Worm (Caenorhabditis elegans) whole organism, late embryonic: Measurements from ENCODE around the gene str-106.

Experiments used
- C38D4.7 ChIP-seq: fragments of 200-800 bp; sonication (Bioruptor generic); optimal IDR thresholded peaks from 2 replicates; lab custom pipeline; 2018; ENCODE audit warnings: mild to moderate bottlenecking, missing genetic modification characterization, moderate library complexity, missing compliant biosample characterization
- F13H6.1 ChIP-seq: sonication (generic microtip); optimal IDR thresholded peaks from 2 replicates; lab custom pipeline; 2016; ENCODE audit warnings: missing genetic modification characterization, missing compliant biosample characterization
- K09A11.1 ChIP-seq: sonication (generic microtip); optimal IDR thresholded peaks from 2 replicates; lab custom pipeline; 2017; ENCODE audit warnings: antibody characterized with exemption, mild to moderate bottlenecking, missing genetic modification characterization, missing compliant biosample characterization; ENCODE audit not compliant: insufficient read depth
- T23F11.4 ChIP-seq: fragments of 200-800 bp; sonication (Bioruptor generic); optimal IDR thresholded peaks from 2 replicates; lab custom pipeline; 2018; ENCODE audit warnings: mild to moderate bottlenecking, missing genetic modification characterization, missing compliant biosample characterization
- ama-1 ChIP-seq: fragments of 150-350 bp; optimal IDR thresholded peaks from 2 replicates; lab custom pipeline; 2014
- ceh-18 ChIP-seq: sonication (generic microtip); optimal IDR thresholded peaks from 2 replicates; lab custom pipeline; 2016; ENCODE audit warnings: missing genetic modification characterization, missing compliant biosample characterization
- ceh-19 ChIP-seq: fragments of 200-800 bp; sonication (Bioruptor generic); optimal IDR thresholded peaks from 2 replicates; lab custom pipeline; 2018; ENCODE audit warnings: mild to moderate bottlenecking, missing genetic modification characterization, missing compliant biosample characterization
- ceh-2 ChIP-seq: sonication (generic microtip); optimal IDR thresholded peaks from 2 replicates; lab custom pipeline; 2016; ENCODE audit warnings: missing genotype, missing genetic modification characterization, missing compliant biosample characterization
- ceh-30 ChIP-seq: fragments of 150-350 bp; optimal IDR thresholded peaks from 2 replicates; lab custom pipeline; 2014; ENCODE audit warnings: missing biosample characterization, missing genetic modification characterization
- ceh-31 ChIP-seq: sonication (generic microtip); optimal IDR thresholded peaks from 2 replicates; lab custom pipeline; 2016; ENCODE audit warnings: missing genetic modification characterization, missing compliant biosample characterization
- ceh-34 ChIP-seq: sonication (generic microtip); optimal IDR thresholded peaks from 2 replicates; lab custom pipeline; 2016; ENCODE audit warnings: mild to moderate bottlenecking, missing genetic modification characterization, missing compliant biosample characterization
- ceh-48 ChIP-seq: sonication (generic microtip); optimal IDR thresholded peaks from 2 replicates; lab custom pipeline; 2016; ENCODE audit warnings: missing genetic modification characterization, inconsistent platforms, missing compliant biosample characterization
- ceh-6 ChIP-seq: fragments of 200-800 bp; sonication (Bioruptor generic); optimal IDR thresholded peaks from 2 replicates; lab custom pipeline; 2018; ENCODE audit warnings: mild to moderate bottlenecking, missing genetic modification characterization, missing compliant biosample characterization
- ceh-9 ChIP-seq: sonication (generic microtip); optimal IDR thresholded peaks from 2 replicates; lab custom pipeline; 2016; ENCODE audit warnings: mild to moderate bottlenecking, missing genetic modification characterization, inconsistent platforms, missing compliant biosample characterization
- che-1 ChIP-seq: sonication (generic microtip); optimal IDR thresholded peaks from 2 replicates; lab custom pipeline; 2016; ENCODE audit warnings: mild to moderate bottlenecking, missing genetic modification characterization, missing compliant biosample characterization
- dmd-4 ChIP-seq: sonication (generic microtip); optimal IDR thresholded peaks from 2 replicates; lab custom pipeline; 2016; ENCODE audit warnings: borderline replicate concordance, missing genetic modification characterization, missing compliant biosample characterization
- dve-1 ChIP-seq: sonication (generic microtip); optimal IDR thresholded peaks from 2 replicates; lab custom pipeline; 2017; ENCODE audit warnings: antibody characterized with exemption, mild to moderate bottlenecking, missing genetic modification characterization, missing compliant biosample characterization
- fax-1 ChIP-seq: sonication (generic microtip); optimal IDR thresholded peaks from 2 replicates; lab custom pipeline; 2016; ENCODE audit warnings: missing genotype, missing genetic modification characterization, missing compliant biosample characterization
- fkh-10 ChIP-seq: fragments of 150-350 bp; optimal IDR thresholded peaks from 2 replicates; lab custom pipeline; 2014; ENCODE audit warnings: missing biosample characterization, missing genetic modification reagents, missing genetic modification characterization
- hlh-13 ChIP-seq: fragments of 200-800 bp; sonication (Bioruptor generic); optimal IDR thresholded peaks from 2 replicates; lab custom pipeline; 2018; ENCODE audit warnings: mild to moderate bottlenecking, missing genetic modification characterization, missing compliant biosample characterization
- hlh-30 ChIP-seq: sonication (generic microtip); optimal IDR thresholded peaks from 2 replicates; lab custom pipeline; 2017; ENCODE audit warnings: antibody characterized with exemption, missing genetic modification characterization, missing compliant biosample characterization; ENCODE audit not compliant: insufficient read depth
- hlh-8 ChIP-seq: sonication (generic microtip); optimal IDR thresholded peaks from 2 replicates; lab custom pipeline; 2016; ENCODE audit warnings: missing genotype, missing genetic modification characterization, missing compliant biosample characterization
- lim-6 ChIP-seq: sonication (generic microtip); optimal IDR thresholded peaks from 2 replicates; lab custom pipeline; 2016; ENCODE audit warnings: missing genetic modification characterization, missing compliant biosample characterization
- madf-2 ChIP-seq: sonication (generic microtip); optimal IDR thresholded peaks from 2 replicates; lab custom pipeline; 2017; ENCODE audit warnings: missing genetic modification characterization, missing compliant biosample characterization
- mec-3 ChIP-seq: sonication (generic microtip); optimal IDR thresholded peaks from 2 replicates; lab custom pipeline; 2016; ENCODE audit warnings: borderline replicate concordance, missing genetic modification characterization, missing compliant biosample characterization
- nhr-11 ChIP-seq: fragments of 150-350 bp; optimal IDR thresholded peaks from 2 replicates; lab custom pipeline; 2014; ENCODE audit warnings: missing biosample characterization, missing genetic modification characterization
- npax-4 ChIP-seq: sonication (generic microtip); optimal IDR thresholded peaks from 2 replicates; lab custom pipeline; 2016; ENCODE audit warnings: missing genetic modification characterization, missing compliant biosample characterization
- odd-2 ChIP-seq: sonication (generic microtip); optimal IDR thresholded peaks from 2 replicates; lab custom pipeline; 2017; ENCODE audit warnings: antibody characterized with exemption, mild to moderate bottlenecking, missing genetic modification characterization, missing compliant biosample characterization
- pat-9 ChIP-seq: fragments of 200-800 bp; sonication (Bioruptor generic); optimal IDR thresholded peaks from 2 replicates; lab custom pipeline; 2018; ENCODE audit warnings: mild to moderate bottlenecking, missing genetic modification characterization, moderate library complexity, missing compliant biosample characterization
- pax-1 ChIP-seq: fragments of 150-350 bp; optimal IDR thresholded peaks from 2 replicates; lab custom pipeline; 2014; ENCODE audit warnings: missing biosample characterization, missing genetic modification characterization
- pha-2 ChIP-seq: sonication (generic microtip); optimal IDR thresholded peaks from 2 replicates; lab custom pipeline; 2017; ENCODE audit warnings: mild to moderate bottlenecking, missing genetic modification characterization, missing compliant biosample characterization
- pha-4 ChIP-seq: fragments of 150-350 bp; optimal IDR thresholded peaks from 2 replicates; lab custom pipeline; 2018; ENCODE audit warnings: missing biosample characterization, missing genetic modification reagents, missing genetic modification characterization
- sdc-2 ChIP-seq: sonication (generic microtip); optimal IDR thresholded peaks from 2 replicates; lab custom pipeline; 2016; ENCODE audit warnings: missing genotype, missing genetic modification characterization, missing compliant biosample characterization
- sox-4 ChIP-seq: sonication (generic microtip); optimal IDR thresholded peaks from 2 replicates; lab custom pipeline; 2017; ENCODE audit warnings: mild to moderate bottlenecking, missing genetic modification characterization, inconsistent platforms, missing compliant biosample characterization
- unc-3 ChIP-seq, 2 experiments: fragments of 200-800 bp in 1 of 2; sonication (Bioruptor generic) in 1 of 2; sonication (generic microtip) in 1 of 2; conservative IDR thresholded peaks in 1 of 2; optimal IDR thresholded peaks in 1 of 2; 2 replicates each; pipeline versions ENCODE4 v1.3.6 to Lab custom; 2016 to 2022; ENCODE audit warnings: missing compliant biosample characterization in 2 of 2, missing genetic modification characterization in 2 of 2, missing genetic modification reagents in 1 of 2
- unc-42 ChIP-seq: sonication (generic microtip); optimal IDR thresholded peaks from 2 replicates; lab custom pipeline; 2016; ENCODE audit warnings: missing genotype, missing genetic modification characterization, missing compliant biosample characterization
- unc-86 ChIP-seq: sonication (generic microtip); optimal IDR thresholded peaks from 2 replicates; lab custom pipeline; 2016; ENCODE audit warnings: missing genetic modification characterization, missing compliant biosample characterization
- ztf-16 ChIP-seq: sonication (generic microtip); optimal IDR thresholded peaks from 2 replicates; lab custom pipeline; 2017; ENCODE audit warnings: missing genetic modification characterization, missing compliant biosample characterization

Gene str-106

DNA sequence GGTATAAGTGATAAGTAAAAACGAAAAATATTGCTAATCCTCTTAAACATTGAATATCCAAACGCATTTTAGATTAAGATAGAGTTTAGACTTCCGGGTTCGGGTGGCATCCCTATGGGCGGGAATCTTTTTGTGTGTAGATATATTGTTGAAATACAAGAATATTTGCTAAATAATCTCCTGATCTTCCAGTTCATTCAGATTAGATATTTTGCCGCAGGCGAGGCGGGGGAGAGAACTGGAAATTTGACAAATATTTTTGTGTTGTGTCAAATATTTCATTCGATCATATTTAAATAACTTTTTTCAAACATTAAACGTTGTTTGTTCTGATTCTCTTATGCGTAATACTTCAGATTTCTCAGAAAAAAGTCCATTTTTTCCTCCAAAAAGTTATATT lies 29.4 kb downstream of the str-106 start, which contains the start of gene oac-15:
Gene oac-15, minus strand, starts transcription at position 101 of the 400 bp plus-strand sequence.
- TF ChIP-seq F13H6.1 (tag; lab: Kevin White, UChicago): no peak
- no peak for TF ChIP-seq sdc-2
- no peak for TF ChIP-seq unc-86 (tag; lab: Kevin White, UChicago)
- TF ChIP-seq ztf-16 (tag; lab: Kevin White, UChicago): no peak

DNA sequence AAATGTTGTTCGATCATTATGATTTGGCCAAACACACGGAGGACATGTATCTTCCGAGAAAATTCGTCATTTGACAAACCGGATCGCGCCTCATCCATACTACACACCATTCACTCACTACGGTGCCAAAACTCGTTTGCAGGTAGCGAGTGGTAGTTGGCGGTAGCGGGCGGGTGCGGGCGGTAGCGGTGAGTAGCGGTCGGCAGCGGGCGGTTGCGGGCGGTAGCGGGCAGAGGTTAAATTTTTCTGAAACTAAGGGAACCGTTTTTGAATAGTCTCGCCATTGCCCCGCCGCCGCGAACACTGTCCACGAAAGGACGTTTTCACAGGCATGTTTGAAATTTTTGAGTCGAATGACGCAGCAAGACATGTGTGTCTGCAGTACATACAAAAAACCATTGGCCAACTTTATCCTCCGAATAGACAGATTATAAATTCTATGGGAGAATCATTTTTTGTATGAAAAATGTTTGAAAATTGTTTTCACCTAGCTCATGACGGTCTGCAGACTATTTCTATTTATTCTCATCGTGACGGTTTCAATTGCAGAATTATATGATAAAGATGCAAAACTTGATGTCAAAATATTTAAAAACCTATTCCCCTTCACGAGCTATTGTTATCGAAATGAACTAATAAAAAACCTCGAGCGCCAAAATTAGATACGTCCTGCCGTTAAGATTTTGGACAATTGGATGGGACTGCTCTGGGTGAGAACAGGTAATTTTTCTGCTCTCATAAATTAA lies 30.0 kb downstream of the str-106 start, which contains the start of gene F11A5.16:
Gene F11A5.16, plus strand, starts transcription at position 696 of the 746 bp plus-strand sequence.
- no peak for TF ChIP-seq dve-1 (tag; lab: Kevin White, UChicago)
- no peak for TF ChIP-seq sox-4 (tag; lab: Kevin White, UChicago)
- no peak for TF ChIP-seq che-1 (tag; lab: Kevin White, UChicago)
- TF ChIP-seq hlh-8 (tag; lab: Kevin White, UChicago): no peak
- TF ChIP-seq ceh-2 (tag; lab: Kevin White, UChicago): no peak
- no peak for TF ChIP-seq K09A11.1
- no peak for TF ChIP-seq fkh-10 (GFP tag; lab: Kevin White, UChicago)
- no peak for TF ChIP-seq ceh-9 (tag; lab: Kevin White, UChicago)
- TF ChIP-seq fax-1: no peak
- no peak for TF ChIP-seq pat-9 (tag; lab: Kevin White, UChicago)
- TF ChIP-seq mec-3: no peak
- TF ChIP-seq unc-42 (tag; lab: Kevin White, UChicago): no peak
- TF ChIP-seq sdc-2: no peak
- TF ChIP-seq pha-4 (tag; lab: Kevin White, UChicago): no peak
- TF ChIP-seq lim-6: no peak
- no peak for TF ChIP-seq C38D4.7
- TF ChIP-seq pax-1 (tag; lab: Kevin White, UChicago): no peak
- no peak for TF ChIP-seq ceh-31 (tag; lab: Kevin White, UChicago)
- no peak for TF ChIP-seq npax-4 (tag; lab: Kevin White, UChicago)
- no peak for TF ChIP-seq unc-86 (tag; lab: Kevin White, UChicago)
- TF ChIP-seq, all 69 proteins: peak for 0

DNA sequence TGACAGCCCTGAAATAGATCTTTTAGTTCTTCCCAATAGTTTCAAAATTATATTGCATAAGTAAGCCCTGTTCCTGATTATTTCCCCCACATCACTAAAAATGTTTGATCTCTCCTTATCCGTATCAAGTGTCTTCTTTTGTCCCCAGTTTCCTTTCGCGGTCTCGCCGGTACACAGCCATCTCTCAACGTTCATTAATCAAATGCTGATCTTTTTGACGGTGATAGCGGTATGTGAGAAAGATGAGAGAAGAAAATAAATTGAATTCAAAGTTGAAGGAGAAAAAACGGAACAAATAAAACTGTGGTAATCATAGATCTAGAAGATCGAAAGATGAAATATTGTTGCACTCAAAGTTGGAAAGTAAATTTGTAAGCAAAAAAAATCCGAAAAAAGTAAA lies 31.3 kb downstream of the str-106 start:
- TF ChIP-seq madf-2 (tag; lab: Kevin White, UChicago): no peak
- TF ChIP-seq ceh-6 (GFP tag; lab: Kevin White, UChicago): no peak
- no peak for TF ChIP-seq K09A11.1
- TF ChIP-seq ceh-34 (tag; lab: Kevin White, UChicago): no peak
- no peak for TF ChIP-seq hlh-30 (tag; lab: Kevin White, UChicago)
- TF ChIP-seq ceh-19 (GFP tag; lab: Kevin White, UChicago): no peak
- TF ChIP-seq ceh-30 (tag; lab: Kevin White, UChicago): no peak
- TF ChIP-seq dmd-4 (tag; lab: Kevin White, UChicago): no peak
- TF ChIP-seq ceh-48: no peak
- TF ChIP-seq T23F11.4: no peak
- TF ChIP-seq ama-1 (lab: Kevin White, UChicago): no peak
- TF ChIP-seq dve-1 (tag; lab: Kevin White, UChicago): no peak
- TF ChIP-seq nhr-11 (tag; lab: Kevin White, UChicago): no peak
- no peak for TF ChIP-seq hlh-13 (GFP tag; lab: Kevin White, UChicago)
- no peak for TF ChIP-seq ceh-18 (tag; lab: Kevin White, UChicago)
- no peak for TF ChIP-seq pha-2 (tag; lab: Kevin White, UChicago)
- TF ChIP-seq unc-3 (GFP tag; conservative IDR thresholded peaks at IDR 0.05; lab: Robert Waterston, UW): no peak
- TF ChIP-seq unc-3 (tag; optimal IDR thresholded peaks at IDR 0.05; lab: Kevin White, UChicago): no peak
- no peak for TF ChIP-seq odd-2 (tag; lab: Kevin White, UChicago)
